Worm (Caenorhabditis elegans) whole organism, L2 larva: ENCODE results near the gene H40L08.9.

Experiments
- C34F6.9 ChIP-seq: fragments of 150-350 bp; optimal IDR thresholded peaks from 2 replicates; lab custom pipeline; 2014; ENCODE audit warnings: missing biosample characterization, missing genetic modification characterization
- R02D3.7 ChIP-seq: fragments of 150-350 bp; optimal IDR thresholded peaks from 2 replicates; lab custom pipeline; 2014; ENCODE audit warnings: missing biosample characterization, missing genetic modification characterization
- Y55F3AM.14 ChIP-seq: fragments of 200-800 bp; sonication (Bioruptor generic); optimal IDR thresholded peaks from 2 replicates; lab custom pipeline; 2018; ENCODE audit warnings: mild to moderate bottlenecking, missing genetic modification characterization, missing compliant biosample characterization
- ZK546.5 ChIP-seq: sonication (generic microtip); optimal IDR thresholded peaks from 2 replicates; lab custom pipeline; 2017; ENCODE audit warnings: missing biosample characterization, missing genetic modification characterization
- alr-1 ChIP-seq: fragments of 150-350 bp; optimal IDR thresholded peaks from 2 replicates; lab custom pipeline; 2014; ENCODE audit warnings: missing biosample characterization, missing genetic modification characterization
- ama-1 ChIP-seq: fragments of 150-350 bp; optimal IDR thresholded peaks from 2 replicates; lab custom pipeline; 2018; ENCODE audit warnings: inconsistent platforms
- blmp-1 ChIP-seq: sonication (generic microtip); optimal IDR thresholded peaks from 2 replicates; lab custom pipeline; 2017; ENCODE audit warnings: missing genetic modification characterization, mild to moderate bottlenecking, missing compliant biosample characterization, antibody characterized with exemption, moderate library complexity; ENCODE audit not compliant: insufficient read depth
- ceh-16 ChIP-seq: fragments of 150-350 bp; optimal IDR thresholded peaks from 2 replicates; lab custom pipeline; 2014; ENCODE audit warnings: missing biosample characterization, missing genetic modification characterization
- ceh-82 ChIP-seq: fragments of 150-350 bp; optimal IDR thresholded peaks from 2 replicates; lab custom pipeline; 2014; ENCODE audit warnings: missing biosample characterization, missing genetic modification characterization
- crh-2 ChIP-seq: sonication (generic microtip); optimal IDR thresholded peaks from 2 replicates; lab custom pipeline; 2017; ENCODE audit warnings: missing biosample characterization, missing genetic modification characterization
- egl-27 ChIP-seq: sonication (generic microtip); optimal IDR thresholded peaks from 3 replicates; lab custom pipeline; 2017; ENCODE audit warnings: missing biosample characterization, missing genetic modification reagents, missing genetic modification characterization
- elt-1 ChIP-seq: fragments of 150-350 bp; optimal IDR thresholded peaks from 2 replicates; lab custom pipeline; 2014; ENCODE audit warnings: missing biosample characterization, missing genetic modification characterization
- fos-1 ChIP-seq: fragments of 150-350 bp; optimal IDR thresholded peaks from 2 replicates; lab custom pipeline; 2014; ENCODE audit warnings: missing biosample characterization, missing genetic modification characterization
- gmeb-1 ChIP-seq: fragments of 150-350 bp; optimal IDR thresholded peaks from 2 replicates; lab custom pipeline; 2014; ENCODE audit warnings: missing biosample characterization, missing genetic modification characterization
- lin-39 ChIP-seq: fragments of 150-350 bp; optimal IDR thresholded peaks from 2 replicates; lab custom pipeline; 2014; ENCODE audit warnings: missing biosample characterization, missing genetic modification reagents, missing genetic modification characterization
- lsy-2 ChIP-seq, 2 experiments: fragments of 150-350 bp in 1 of 2; sonication (generic microtip) in 1 of 2; optimal IDR thresholded peaks; 2 replicates each; lab custom pipeline; 2014 to 2017; ENCODE audit warnings: missing biosample characterization in 2 of 2, missing genetic modification characterization in 2 of 2
- mab-5 ChIP-seq: fragments of 150-350 bp; optimal IDR thresholded peaks from 2 replicates; lab custom pipeline; 2014; ENCODE audit warnings: missing biosample characterization, missing genetic modification characterization
- mbf-1 ChIP-seq: sonication (generic microtip); optimal IDR thresholded peaks from 2 replicates; lab custom pipeline; 2017; ENCODE audit warnings: missing biosample characterization, missing genetic modification characterization
- mdl-1 ChIP-seq, 2 experiments: fragments of 150-350 bp in 1 of 2; sonication (generic microtip) in 1 of 2; optimal IDR thresholded peaks; 2 replicates each; lab custom pipeline; 2017; ENCODE audit warnings: missing biosample characterization in 2 of 2, missing genetic modification characterization in 2 of 2
- nhr-10 ChIP-seq: sonication (generic microtip); optimal IDR thresholded peaks from 2 replicates; lab custom pipeline; 2017; ENCODE audit warnings: missing biosample characterization, missing genetic modification characterization
- nhr-12 ChIP-seq: fragments of 150-350 bp; optimal IDR thresholded peaks from 2 replicates; lab custom pipeline; 2014; ENCODE audit warnings: missing biosample characterization, missing genetic modification characterization
- nhr-129 ChIP-seq: fragments of 150-350 bp; optimal IDR thresholded peaks from 2 replicates; lab custom pipeline; 2014; ENCODE audit warnings: missing biosample characterization, missing genetic modification characterization
- nhr-21 ChIP-seq: fragments of 150-350 bp; optimal IDR thresholded peaks from 2 replicates; lab custom pipeline; 2014; ENCODE audit warnings: missing biosample characterization, missing genetic modification characterization
- nhr-23 ChIP-seq: fragments of 150-350 bp; optimal IDR thresholded peaks from 2 replicates; lab custom pipeline; 2014; ENCODE audit warnings: missing biosample characterization, missing genetic modification reagents, missing genetic modification characterization
- nhr-237 ChIP-seq: fragments of 150-350 bp; optimal IDR thresholded peaks from 2 replicates; lab custom pipeline; 2014; ENCODE audit warnings: missing biosample characterization, missing genetic modification characterization
- nhr-25 ChIP-seq: fragments of 150-350 bp; sonication (generic microtip); optimal IDR thresholded peaks from 3 replicates; lab custom pipeline; 2014; ENCODE audit warnings: missing biosample characterization, missing genetic modification characterization
- nhr-6 ChIP-seq: fragments of 150-350 bp; optimal IDR thresholded peaks from 2 replicates; lab custom pipeline; 2014; ENCODE audit warnings: missing biosample characterization, missing genetic modification characterization
- nhr-77 ChIP-seq: fragments of 150-350 bp; optimal IDR thresholded peaks from 2 replicates; lab custom pipeline; 2014; ENCODE audit warnings: missing biosample characterization, missing genetic modification characterization
- sem-4 ChIP-seq: fragments of 150-350 bp; optimal IDR thresholded peaks from 2 replicates; lab custom pipeline; 2014; ENCODE audit warnings: missing biosample characterization, missing genetic modification reagents, missing genetic modification characterization
- sma-3 ChIP-seq: sonication (generic microtip); optimal IDR thresholded peaks from 2 replicates; lab custom pipeline; 2016; ENCODE audit warnings: missing genetic modification reagents, missing genetic modification characterization, missing compliant biosample characterization
- unc-55 ChIP-seq: fragments of 150-350 bp; sonication (generic microtip); optimal IDR thresholded peaks from 3 replicates; lab custom pipeline; 2014; ENCODE audit warnings: missing biosample characterization, missing genetic modification reagents, missing genetic modification characterization
- unc-62 ChIP-seq: fragments of 150-350 bp; optimal IDR thresholded peaks from 2 replicates; lab custom pipeline; 2014; ENCODE audit warnings: missing biosample characterization, missing genetic modification reagents, missing genetic modification characterization
- zag-1 ChIP-seq: fragments of 150-350 bp; optimal IDR thresholded peaks from 2 replicates; lab custom pipeline; 2014; ENCODE audit warnings: missing biosample characterization, missing genetic modification characterization
- ztf-1 ChIP-seq: fragments of 200-800 bp; sonication (Bioruptor generic); conservative IDR thresholded peaks from 2 replicates; pipeline ENCODE4 v1.3.6; 2022; ENCODE audit warnings: missing genetic modification characterization, missing compliant biosample characterization
- ztf-4 ChIP-seq: fragments of 150-350 bp; optimal IDR thresholded peaks from 2 replicates; lab custom pipeline; 2014; ENCODE audit warnings: missing biosample characterization, missing genetic modification characterization

The H40L08.9 gene

ce11 chrX:15115748-15116147 lies 39.5 kb upstream of the H40L08.9 start:
- TF ChIP-seq crh-2 (no peak), ztf-1 (no peak), lin-39 (no peak), mdl-1 (tag; optimal IDR thresholded peaks at IDR 0.05; lab: Kevin White, UChicago) (no peak), nhr-237 (tag; lab: Kevin White, UChicago) (no peak), nhr-10 (no peak), elt-1 (tag; lab: Kevin White, UChicago) (no peak), R02D3.7 (no peak), egl-27 (no peak), Y55F3AM.14 (GFP tag; lab: Kevin White, UChicago) (no peak)

DNA sequence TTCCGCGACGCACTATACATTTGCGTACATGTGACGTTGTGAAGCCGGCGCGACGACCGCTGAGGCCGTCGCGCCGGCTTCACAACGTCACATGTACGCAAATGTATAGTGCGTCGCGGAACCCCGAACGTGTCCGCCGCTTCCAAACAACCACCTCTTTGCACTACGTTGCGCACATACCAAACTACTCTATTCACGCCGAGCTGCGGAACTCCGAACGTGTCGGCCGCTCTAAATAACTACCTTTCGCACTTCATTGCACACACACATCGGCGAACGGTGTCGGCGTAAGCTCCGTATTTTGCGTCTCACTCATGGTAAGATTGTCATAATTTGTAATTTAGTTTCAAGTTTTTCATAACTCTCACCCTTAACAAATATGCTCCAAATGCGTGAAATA lies 35.9 kb upstream of the H40L08.9 start:
- TF ChIP-seq nhr-23 (tag; lab: Kevin White, UChicago) = no peak
- no peak for TF ChIP-seq ama-1 (lab: Kevin White, UChicago)
- TF ChIP-seq mab-5 = no peak
- no peak for TF ChIP-seq zag-1 (tag; lab: Kevin White, UChicago)
- TF ChIP-seq crh-2 = no peak
- no peak for TF ChIP-seq lsy-2 (tag; optimal IDR thresholded peaks at IDR 0.05; lab: Kevin White, UChicago)
- TF ChIP-seq fos-1 (tag; lab: Kevin White, UChicago) = no peak
- no peak for TF ChIP-seq nhr-12 (tag; lab: Kevin White, UChicago)
- no peak for TF ChIP-seq nhr-25 (tag; lab: Kevin White, UChicago)
- no peak for TF ChIP-seq unc-62 (GFP tag; lab: Kevin White, UChicago)
- no peak for TF ChIP-seq nhr-129 (tag; lab: Kevin White, UChicago)
- no peak for TF ChIP-seq C34F6.9

ce11 chrX:15107747-15108252 lies 31.5 kb upstream of the H40L08.9 start, which contains the start of gene mlt-9:
Gene mlt-9 (minus strand): TSS chrX:15107797.
- TF ChIP-seq nhr-77 (tag; lab: Kevin White, UChicago) (no peak), sma-3 (GFP tag; lab: Kevin White, UChicago) (no peak), zag-1 (tag; lab: Kevin White, UChicago) (no peak), nhr-21 (tag; lab: Kevin White, UChicago) (no peak)
- TF ChIP-seq, all 48 proteins: peak for 0

ce11 chrX:15104963-15105493 lies 28.7 kb upstream of the H40L08.9 start:
- TF ChIP-seq sem-4 (tag; lab: Kevin White, UChicago) (peak; percentile 31), blmp-1 (peak; percentile 89), ZK546.5 (no peak), nhr-21 (tag; lab: Kevin White, UChicago) (peak; percentile 22), sma-3 (GFP tag; lab: Kevin White, UChicago) (no peak)

ce11 chrX:15103481-15103880 lies 27.2 kb upstream of the H40L08.9 start:
- TF ChIP-seq sma-3 (GFP tag; lab: Kevin White, UChicago) (no peak), lin-39 (no peak), unc-55 (GFP tag; lab: Kevin White, UChicago) (no peak), elt-1 (tag; lab: Kevin White, UChicago) (no peak), gmeb-1 (tag; lab: Kevin White, UChicago) (no peak), alr-1 (tag; lab: Kevin White, UChicago) (no peak), nhr-6 (tag; lab: Kevin White, UChicago) (no peak), mbf-1 (tag; lab: Kevin White, UChicago) (no peak), unc-62 (GFP tag; lab: Kevin White, UChicago) (no peak), ceh-82 (no peak), ceh-16 (tag; lab: Kevin White, UChicago) (no peak), lsy-2 (tag; optimal IDR thresholded peaks at IDR 0.05; lab: Kevin White, UChicago) (no peak), nhr-12 (tag; lab: Kevin White, UChicago) (no peak), sem-4 (tag; lab: Kevin White, UChicago) (no peak), crh-2 (no peak), nhr-23 (tag; lab: Kevin White, UChicago) (no peak), egl-27 (no peak), ztf-4 (no peak)
